Worm (Caenorhabditis elegans) whole organism, early embryonic: ENCODE data around the gene mvk-1.

Experiments used
- B0310.2 ChIP-seq: sonication (generic microtip); optimal IDR thresholded peaks from 2 replicates; lab custom pipeline; 2016; ENCODE audit warnings: mild to moderate bottlenecking, missing genetic modification characterization, missing compliant biosample characterization
- F13C5.2 ChIP-seq: sonication (generic microtip); optimal IDR thresholded peaks from 2 replicates; lab custom pipeline; 2017; ENCODE audit warnings: mild to moderate bottlenecking, missing genetic modification characterization, inconsistent platforms, missing compliant biosample characterization
- aly-1 ChIP-seq: sonication (generic microtip); optimal IDR thresholded peaks from 2 replicates; lab custom pipeline; 2016; ENCODE audit warnings: missing genetic modification characterization, missing compliant biosample characterization
- ama-1 ChIP-seq: fragments of 150-350 bp; optimal IDR thresholded peaks from 2 replicates; lab custom pipeline; 2014
- ceh-13 ChIP-seq: fragments of 200-800 bp; sonication (Bioruptor generic); optimal IDR thresholded peaks from 2 replicates; lab custom pipeline; 2018; ENCODE audit warnings: mild to moderate bottlenecking, missing genetic modification characterization, missing compliant biosample characterization
- ceh-36 ChIP-seq: sonication (generic microtip); optimal IDR thresholded peaks from 2 replicates; lab custom pipeline; 2016; ENCODE audit warnings: missing genetic modification characterization, inconsistent platforms, missing compliant biosample characterization
- ets-7 ChIP-seq: sonication (generic microtip); optimal IDR thresholded peaks from 2 replicates; lab custom pipeline; 2016; ENCODE audit warnings: missing genotype, missing genetic modification characterization, missing compliant biosample characterization
- flt-1 ChIP-seq: fragments of 200-800 bp; sonication (Bioruptor generic); IDR thresholded peaks from 2 replicates; pipeline ENCODE4 v1.3.6; 2022; ENCODE audit warnings: missing genetic modification characterization, missing compliant biosample characterization
- hmbx-1 ChIP-seq: sonication (generic microtip); optimal IDR thresholded peaks from 2 replicates; lab custom pipeline; 2016; ENCODE audit warnings: mild to moderate bottlenecking, missing genetic modification characterization, missing compliant biosample characterization
- hmg-4 ChIP-seq: fragments of 200-800 bp; sonication (Bioruptor generic); optimal IDR thresholded peaks from 2 replicates; lab custom pipeline; 2018; ENCODE audit warnings: mild to moderate bottlenecking, missing genetic modification characterization, missing compliant biosample characterization
- hnd-1 ChIP-seq: sonication (generic microtip); optimal IDR thresholded peaks from 2 replicates; lab custom pipeline; 2016; ENCODE audit warnings: missing genetic modification characterization, missing compliant biosample characterization
- pes-1 ChIP-seq: fragments of 200-800 bp; sonication (Bioruptor generic); IDR thresholded peaks from 2 replicates; pipeline ENCODE4 v1.3.6; 2022; ENCODE audit warnings: missing genetic modification reagents, missing genetic modification characterization, missing compliant biosample characterization
- scrt-1 ChIP-seq: fragments of 200-800 bp; sonication (Bioruptor generic); IDR thresholded peaks from 2 replicates; pipeline ENCODE4 v1.3.6; 2022; ENCODE audit warnings: missing genetic modification characterization, missing compliant biosample characterization
- sea-1 ChIP-seq: fragments of 200-800 bp; sonication (Bioruptor generic); conservative IDR thresholded peaks from 2 replicates; pipeline ENCODE4 v1.3.6; 2022; ENCODE audit warnings: missing genetic modification characterization, missing compliant biosample characterization
- tbx-11 ChIP-seq: fragments of 200-800 bp; sonication (Bioruptor generic); IDR thresholded peaks from 2 replicates; pipeline ENCODE4 v1.3.6; 2022; ENCODE audit warnings: missing genetic modification characterization, missing compliant biosample characterization
- tbx-37 ChIP-seq: fragments of 200-800 bp; sonication (Bioruptor generic); conservative IDR thresholded peaks from 2 replicates; pipeline ENCODE4 v1.3.6; 2022; ENCODE audit warnings: missing genetic modification reagents, missing genetic modification characterization, missing compliant biosample characterization
- tra-4 ChIP-seq: sonication (generic microtip); optimal IDR thresholded peaks from 2 replicates; lab custom pipeline; 2017; ENCODE audit warnings: missing genetic modification characterization, missing compliant biosample characterization

mvk-1 gene

ce11 chrIII:6157708-6158321 lies 21.7 kb upstream of the mvk-1 start, which contains the start of gene anmt-2:
Gene anmt-2, minus strand, starts transcription at chrIII:6157758.
- TF ChIP-seq B0310.2 (tag; lab: Kevin White, UChicago) (no peak), tbx-37 (GFP tag; lab: Robert Waterston, UW) (no peak), flt-1 (GFP tag; lab: Robert Waterston, UW) (no peak)

DNA sequence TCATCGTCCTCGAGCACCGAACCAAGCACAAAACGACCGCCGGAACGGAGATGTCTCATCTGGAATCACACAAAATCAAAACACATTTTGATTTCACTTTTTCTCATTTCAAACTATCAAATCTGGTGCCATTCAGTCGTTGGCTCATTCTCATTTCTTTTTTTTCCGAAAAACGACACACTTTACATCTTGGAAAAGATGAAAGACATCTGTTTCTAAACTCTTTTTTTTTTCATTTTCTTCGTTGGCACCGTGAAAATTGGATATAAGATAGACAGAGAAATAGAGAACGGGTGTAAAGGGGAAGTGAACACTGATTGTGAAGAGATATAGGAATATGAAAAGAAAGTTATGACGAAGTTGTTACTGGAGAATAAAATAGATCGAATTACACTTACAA lies 19.7 kb upstream of the mvk-1 start:
- no peak for TF ChIP-seq sea-1
- no peak for TF ChIP-seq pes-1 (GFP tag; lab: Robert Waterston, UW)

ce11 chrIII:6154586-6154985 lies 18.5 kb upstream of the mvk-1 start:
- no peak for TF ChIP-seq pes-1 (GFP tag; lab: Robert Waterston, UW)

- TF ChIP-seq flt-1 (GFP tag; lab: Robert Waterston, UW) (no peak), F13C5.2 (no peak), B0310.2 (tag; lab: Kevin White, UChicago) (no peak), tbx-37 (GFP tag; lab: Robert Waterston, UW) (no peak), ama-1 (lab: Kevin White, UChicago) (no peak), scrt-1 (GFP tag; lab: Robert Waterston, UW) (no peak)
Observed at ce11 chrIII:6149467-6150072, 13.5 kb upstream of the mvk-1 start, which contains the start of the genes wht-7 and Y42G9A.1. Gene wht-7, minus strand, starts transcription at chrIII:6149597. Gene Y42G9A.1, plus strand, starts transcription at chrIII:6149961.

DNA sequence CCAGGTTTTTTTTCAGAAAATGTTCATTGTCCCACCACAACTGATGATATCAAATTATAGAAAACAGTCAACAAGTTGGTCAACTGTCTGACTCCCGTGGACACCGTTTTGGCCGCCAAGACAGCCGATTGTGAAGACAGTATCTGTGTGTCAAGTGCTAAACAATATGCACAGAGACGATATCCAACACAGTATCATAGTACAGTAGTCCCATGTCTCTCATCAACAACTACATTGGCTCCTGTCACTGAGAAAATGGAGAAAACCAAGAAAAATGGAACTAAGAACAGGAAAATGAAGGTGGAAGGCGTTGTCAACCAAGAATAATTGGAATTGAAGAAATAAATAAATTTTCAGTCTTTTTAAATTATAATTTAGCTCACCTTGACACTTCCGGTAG lies 12.6 kb upstream of the mvk-1 start:
- TF ChIP-seq F13C5.2 (no peak), aly-1 (tag; lab: Kevin White, UChicago) (no peak), ets-7 (tag; lab: Kevin White, UChicago) (no peak), hmbx-1 (tag; lab: Kevin White, UChicago) (no peak), hmg-4 (GFP tag; lab: Kevin White, UChicago) (no peak), sea-1 (no peak), pes-1 (GFP tag; lab: Robert Waterston, UW) (no peak), tbx-37 (GFP tag; lab: Robert Waterston, UW) (no peak), scrt-1 (GFP tag; lab: Robert Waterston, UW) (no peak), tra-4 (tag; lab: Kevin White, UChicago) (no peak), ama-1 (lab: Kevin White, UChicago) (no peak)

DNA sequence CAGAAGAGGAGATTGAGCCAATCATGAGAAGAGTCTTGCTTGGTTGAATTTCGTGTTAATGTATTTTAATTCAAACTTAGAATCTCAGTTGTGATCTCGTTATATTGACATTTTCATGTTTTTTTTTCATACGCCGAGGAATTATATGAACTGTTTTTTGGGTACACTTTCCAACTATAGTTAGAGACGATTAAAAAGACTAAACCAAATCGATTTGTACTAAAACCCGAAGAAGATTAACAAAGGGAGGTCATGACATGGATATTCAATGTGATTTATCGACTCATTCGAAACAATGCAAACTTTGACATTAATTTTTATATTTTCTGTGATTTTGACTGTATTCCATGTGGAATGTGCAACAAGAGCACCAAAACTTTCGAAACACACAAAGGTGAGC lies 11.8 kb upstream of the mvk-1 start, which contains the start of gene Y42G9A.2:
TSS of gene Y42G9A.2 (plus strand) at position 284 of the 400 bp plus-strand sequence.
- TF ChIP-seq hmbx-1 (tag; lab: Kevin White, UChicago) (no peak), tra-4 (tag; lab: Kevin White, UChicago) (no peak)

ce11 chrIII:6146797-6147196 lies 10.7 kb upstream of the mvk-1 start:
- no peak for TF ChIP-seq flt-1 (GFP tag; lab: Robert Waterston, UW)
- TF ChIP-seq scrt-1 (GFP tag; lab: Robert Waterston, UW), result no peak
- no peak for TF ChIP-seq hnd-1 (tag; lab: Kevin White, UChicago)
- TF ChIP-seq tbx-37 (GFP tag; lab: Robert Waterston, UW), result no peak
- TF ChIP-seq B0310.2 (tag; lab: Kevin White, UChicago), result no peak
- TF ChIP-seq pes-1 (GFP tag; lab: Robert Waterston, UW), result no peak
- no peak for TF ChIP-seq sea-1
- TF ChIP-seq hmg-4 (GFP tag; lab: Kevin White, UChicago), result no peak
- TF ChIP-seq ceh-36, result no peak
- TF ChIP-seq hmbx-1 (tag; lab: Kevin White, UChicago), result no peak
- TF ChIP-seq ama-1 (lab: Kevin White, UChicago), result no peak
- TF ChIP-seq tbx-11 (GFP tag; lab: Robert Waterston, UW), result no peak

DNA sequence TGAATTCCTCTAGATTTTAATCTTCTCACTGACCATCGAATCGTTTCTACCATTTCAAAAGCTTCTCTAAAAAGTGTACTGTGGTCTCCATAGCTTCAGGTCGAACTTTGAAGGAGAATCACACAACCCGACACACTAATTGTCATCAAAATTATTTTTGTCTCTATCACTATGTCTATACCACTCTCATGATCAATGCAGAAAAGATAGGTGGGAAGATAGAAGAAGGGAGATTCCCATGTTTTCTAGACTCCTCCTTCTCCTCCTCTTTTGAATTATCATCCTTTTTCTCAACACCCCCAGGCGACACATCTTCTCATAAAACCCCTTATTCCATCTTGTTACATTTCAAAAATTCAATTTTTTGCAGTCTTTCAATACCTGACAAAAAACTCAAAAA lies 9.8 kb upstream of the mvk-1 start, which contains the start of gene Y42G9A.3:
TSS of gene Y42G9A.3 (plus strand) at position 363 of the 400 bp plus-strand sequence.
- no peak for TF ChIP-seq ceh-13 (GFP tag; lab: Kevin White, UChicago)
- no peak for TF ChIP-seq B0310.2 (tag; lab: Kevin White, UChicago)
- no peak for TF ChIP-seq pes-1 (GFP tag; lab: Robert Waterston, UW)
- no peak for TF ChIP-seq hmg-4 (GFP tag; lab: Kevin White, UChicago)
- no peak for TF ChIP-seq tra-4 (tag; lab: Kevin White, UChicago)
- no peak for TF ChIP-seq flt-1 (GFP tag; lab: Robert Waterston, UW)

ce11 chrIII:6145309-6145708 lies 9.2 kb upstream of the mvk-1 start:
- TF ChIP-seq ceh-36, result no peak
- no peak for TF ChIP-seq scrt-1 (GFP tag; lab: Robert Waterston, UW)
- no peak for TF ChIP-seq ceh-13 (GFP tag; lab: Kevin White, UChicago)
- TF ChIP-seq ama-1 (lab: Kevin White, UChicago), result no peak
- no peak for TF ChIP-seq tbx-37 (GFP tag; lab: Robert Waterston, UW)
- no peak for TF ChIP-seq aly-1 (tag; lab: Kevin White, UChicago)
- TF ChIP-seq hnd-1 (tag; lab: Kevin White, UChicago), result no peak
- TF ChIP-seq hmg-4 (GFP tag; lab: Kevin White, UChicago), result no peak
- TF ChIP-seq hmbx-1 (tag; lab: Kevin White, UChicago), result no peak
